Fruit fly (Drosophila melanogaster): ENCODE measurements around the gene sty.

sty gene

DNA sequence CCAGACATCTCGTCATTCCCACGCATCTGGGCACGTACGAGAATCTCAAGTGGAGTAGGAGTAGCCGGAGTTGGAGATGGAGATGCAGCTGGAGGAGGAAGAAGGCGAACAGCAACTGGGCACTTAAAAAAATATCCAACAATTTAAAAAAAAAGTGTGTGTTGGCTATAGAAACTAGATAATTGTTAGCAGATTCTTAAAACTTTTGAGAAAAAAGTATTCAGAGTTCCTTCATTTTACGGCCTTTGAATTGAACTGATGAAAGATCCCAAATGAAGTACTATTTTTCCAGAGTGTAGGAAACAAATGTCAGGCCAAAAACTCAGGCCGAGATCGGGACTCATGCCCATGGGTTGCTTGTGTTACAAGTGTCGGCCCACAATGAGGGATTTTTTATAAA lies 32.9 kb downstream of the sty start (continued):
- TF ChIP-seq grn (GFP tag; optimal IDR thresholded peaks at IDR 0.05) (no peak), twi (tag; optimal IDR thresholded peaks at IDR 0.05) (peak; percentile 62), Xrp1 (GFP tag; IDR thresholded peaks at IDR 0.05) (peak; percentile 60; the same call in 1 of the 2 replicates), Mes4 (GFP tag; optimal IDR thresholded peaks at IDR 0.05) (peak; percentile 3), CG11504 (tag; optimal IDR thresholded peaks at IDR 0.05) (no peak), CG15696 (tag; optimal IDR thresholded peaks at IDR 0.05) (peak; percentile 24), az2 (GFP tag; optimal IDR thresholded peaks at IDR 0.05) (peak; percentile 23), CG17361 (GFP tag; IDR thresholded peaks at IDR 0.05) (0 out of 3 replicates have a peak, but pooled peaks have one; percentile 40), CG18619 (GFP tag; optimal IDR thresholded peaks at IDR 0.05) (no peak), phol (tag; optimal IDR thresholded peaks at IDR 0.05) (peak; percentile 20), CG6175 (GFP tag; IDR thresholded peaks at IDR 0.05) (no peak), CG4424 (GFP tag; optimal IDR thresholded peaks at IDR 0.05) (peak; percentile 30), pros (GFP tag; optimal IDR thresholded peaks at IDR 0.05) (no peak), Stat92E (GFP tag; optimal IDR thresholded peaks at IDR 0.05) (no peak), CG9727 (GFP tag; optimal IDR thresholded peaks at IDR 0.05) (peak; percentile 46), Max (GFP tag; optimal IDR thresholded peaks at IDR 0.05) (no peak), CG9437 (GFP tag; optimal IDR thresholded peaks at IDR 0.05) (no peak), HmgD (GFP tag; optimal IDR thresholded peaks at IDR 0.05) (no peak), gem (tag; optimal IDR thresholded peaks at IDR 0.05) (peak; percentile 43), HHEX (GFP tag; optimal IDR thresholded peaks at IDR 0.05) (no peak), CG18262 (tag; optimal IDR thresholded peaks at IDR 0.05) (peak; percentile 61), CG17186 (GFP tag; optimal IDR thresholded peaks at IDR 0.05) (no peak), dmrt11E (tag; optimal IDR thresholded peaks at IDR 0.05) (peak; percentile 78), sens (GFP tag) (peak; percentile 92), lbe (GFP tag; optimal IDR thresholded peaks at IDR 0.05) (peak; percentile 39), kni (GFP tag; optimal IDR thresholded peaks at IDR 0.05) (no peak), Ssrp (tag; optimal IDR thresholded peaks at IDR 0.05) (peak; percentile 16), Drgx (GFP tag; IDR thresholded peaks at IDR 0.05) (peak; percentile 45; the same call in 1 of the 2 replicates), CG2712 (tag; optimal IDR thresholded peaks at IDR 0.05) (peak; percentile 59), NFAT (GFP tag; IDR thresholded peaks at IDR 0.05) (no peak), bsh (GFP tag; optimal IDR thresholded peaks at IDR 0.05) (peak in 1 of 2 experiments; percentile 60), CG14667 (GFP tag; IDR thresholded peaks at IDR 0.05) (no peak), prd (optimal IDR thresholded peaks at IDR 0.05) (no peak), prd (GFP tag; IDR thresholded peaks at IDR 0.05) (peak; percentile 17; the same call in 1 of the 3 replicates), CG4404 (GFP tag; IDR thresholded peaks at IDR 0.05) (peak; percentile 36; the same call in 1 of the 2 replicates), CG9817 (tag; optimal IDR thresholded peaks at IDR 0.05) (no peak), chif (GFP tag; optimal IDR thresholded peaks at IDR 0.05) (peak in 1 of 2 experiments; percentile 53), CG42726 (GFP tag; IDR thresholded peaks at IDR 0.05; ENCODE audit: partially characterized antibody) (no peak), Chrac-16 (GFP tag; optimal IDR thresholded peaks at IDR 0.05) (peak; percentile 43), row (GFP tag; IDR thresholded peaks at IDR 0.05) (peak; percentile 44; the same call in 1 of the 3 replicates), CG2202 (tag; optimal IDR thresholded peaks at IDR 0.05) (peak; percentile 9), CG14710 (tag; optimal IDR thresholded peaks at IDR 0.05) (peak; percentile 38), CG6765 (GFP tag; optimal IDR thresholded peaks at IDR 0.05) (no peak), mirr (GFP tag; optimal IDR thresholded peaks at IDR 0.05) (no peak), Fer3 (tag; optimal IDR thresholded peaks at IDR 0.05) (no peak), Oli (tag; optimal IDR thresholded peaks at IDR 0.05) (peak; percentile 2), CG17829 (tag; optimal IDR thresholded peaks at IDR 0.05) (peak; percentile 62), HLHmδ (GFP tag; optimal IDR thresholded peaks at IDR 0.05) (no peak), h (optimal IDR thresholded peaks at IDR 0.05) (no peak), CG10267 (tag; optimal IDR thresholded peaks at IDR 0.05) (peak; percentile 48), mam (GFP tag; optimal IDR thresholded peaks at IDR 0.05) (no peak)
